Worm (Caenorhabditis elegans) whole organism, early embryonic: ENCODE data around the gene R05F9.9.

Source experiments
- ama-1 ChIP-seq: fragments of 150-350 bp; optimal IDR thresholded peaks from 2 replicates; lab custom pipeline; 2014
- ceh-13 ChIP-seq: fragments of 200-800 bp; sonication (Bioruptor generic); optimal IDR thresholded peaks from 2 replicates; lab custom pipeline; 2018; ENCODE audit warnings: mild to moderate bottlenecking, missing genetic modification characterization, missing compliant biosample characterization
- ets-7 ChIP-seq: sonication (generic microtip); optimal IDR thresholded peaks from 2 replicates; lab custom pipeline; 2016; ENCODE audit warnings: missing genotype, missing genetic modification characterization, missing compliant biosample characterization
- flt-1 ChIP-seq: fragments of 200-800 bp; sonication (Bioruptor generic); IDR thresholded peaks from 2 replicates; pipeline ENCODE4 v1.3.6; 2022; ENCODE audit warnings: missing genetic modification characterization, missing compliant biosample characterization
- hnd-1 ChIP-seq: sonication (generic microtip); optimal IDR thresholded peaks from 2 replicates; lab custom pipeline; 2016; ENCODE audit warnings: missing genetic modification characterization, missing compliant biosample characterization
- pes-1 ChIP-seq: fragments of 200-800 bp; sonication (Bioruptor generic); IDR thresholded peaks from 2 replicates; pipeline ENCODE4 v1.3.6; 2022; ENCODE audit warnings: missing genetic modification reagents, missing genetic modification characterization, missing compliant biosample characterization

ce11 chrII:4856113-4856512 is 45.8 kb downstream of the R05F9.9 start:
- TF ChIP-seq ets-7 (tag; lab: Kevin White, UChicago) (no peak), ama-1 (lab: Kevin White, UChicago) (no peak), ceh-13 (GFP tag; lab: Kevin White, UChicago) (no peak), pes-1 (GFP tag; lab: Robert Waterston, UW) (no peak), flt-1 (no peak), hnd-1 (tag; lab: Kevin White, UChicago) (no peak)
